Fruit fly (Drosophila melanogaster) whole organism, embryonic: ENCODE results near the gene CG4733.

Experiments used
- CG1024 ChIP-seq: fragments of 200-800 bp; sonication (Bioruptor generic); IDR thresholded peaks from 2 replicates; pipeline ENCODE4 v1.3.6; 2022; ENCODE audit warnings: missing biosample characterization, missing genetic modification characterization
- CG10321 ChIP-seq: fragments of 200-800 bp; sonication (Bioruptor generic); IDR thresholded peaks from 2 replicates; pipeline ENCODE4 v1.3.6; 2022; ENCODE audit warnings: missing biosample characterization, missing genetic modification characterization
- CG11093 ChIP-seq: fragments of 200-800 bp; sonication (Bioruptor generic); IDR thresholded peaks from 3 replicates; pipeline ENCODE4 v1.3.6; 2022; ENCODE audit warnings: missing biosample characterization, missing genetic modification characterization
- CG11456 ChIP-seq: fragments of 200-800 bp; sonication (Bioruptor generic); IDR thresholded peaks from 3 replicates; pipeline ENCODE4 v1.3.6; 2022; ENCODE audit warnings: missing biosample characterization, missing genetic modification characterization
- CG11504 ChIP-seq: fragments of 200-800 bp; sonication (Bioruptor generic); optimal IDR thresholded peaks from 3 replicates; lab custom pipeline; 2019; ENCODE audit warnings: missing biosample characterization, mild to moderate bottlenecking, missing genetic modification characterization, moderate library complexity
- CG11696 ChIP-seq: fragments of 200-800 bp; sonication (Bioruptor generic); IDR thresholded peaks from 2 replicates; pipeline ENCODE4 v1.3.6; 2022; ENCODE audit warnings: missing biosample characterization, missing genetic modification characterization
- CG11723 ChIP-seq: fragments of 200-800 bp; sonication (Bioruptor generic); optimal IDR thresholded peaks from 2 replicates; lab custom pipeline; 2017; ENCODE audit warnings: missing biosample characterization, mild to moderate bottlenecking, missing genetic modification characterization
- CG12391 ChIP-seq: fragments of 200-800 bp; sonication (Bioruptor generic); optimal IDR thresholded peaks from 3 replicates; lab custom pipeline; 2018; ENCODE audit warnings: missing biosample characterization, mild to moderate bottlenecking, missing genetic modification characterization, moderate library complexity
- CG14050 ChIP-seq: fragments of 200-800 bp; sonication (Bioruptor generic); IDR thresholded peaks from 3 replicates; pipeline ENCODE4 v1.3.6; 2022; ENCODE audit warnings: missing biosample characterization, missing genetic modification characterization
- CG15479 ChIP-seq: fragments of 200-800 bp; sonication (Bioruptor generic); optimal IDR thresholded peaks from 3 replicates; lab custom pipeline; 2019; ENCODE audit warnings: missing biosample characterization, mild to moderate bottlenecking, missing genetic modification characterization, moderate library complexity
- CG16815 ChIP-seq: fragments of 200-800 bp; sonication (Bioruptor generic); optimal IDR thresholded peaks from 3 replicates; lab custom pipeline; 2017; ENCODE audit warnings: missing biosample characterization, mild to moderate bottlenecking, missing genetic modification characterization
- CG1792 ChIP-seq: fragments of 200-800 bp; sonication (Bioruptor generic); optimal IDR thresholded peaks from 2 replicates; lab custom pipeline; 2016; ENCODE audit warnings: missing biosample characterization, missing genetic modification characterization
- CG2889 ChIP-seq: fragments of 200-800 bp; sonication (Bioruptor generic); IDR thresholded peaks from 3 replicates; pipeline ENCODE4 v1.3.6; 2022; ENCODE audit warnings: missing biosample characterization, missing genetic modification characterization
- CG31365 ChIP-seq: fragments of 200-800 bp; sonication (Bioruptor generic); optimal IDR thresholded peaks from 2 replicates; lab custom pipeline; 2018; ENCODE audit warnings: missing biosample characterization, mild to moderate bottlenecking, missing genetic modification characterization
- CG3407 ChIP-seq: fragments of 200-800 bp; sonication (Bioruptor generic); optimal IDR thresholded peaks from 2 replicates; lab custom pipeline; 2018; ENCODE audit warnings: missing biosample characterization, mild to moderate bottlenecking, missing genetic modification characterization
- CG42726 ChIP-seq: fragments of 200-800 bp; sonication (Bioruptor generic); IDR thresholded peaks from 2 replicates; pipeline ENCODE4 v1.3.6; 2022; ENCODE audit warnings: missing biosample characterization, missing genetic modification characterization; ENCODE audit not compliant: partially characterized antibody
- CG4820 ChIP-seq: fragments of 200-800 bp; sonication (Bioruptor generic); optimal IDR thresholded peaks from 3 replicates; lab custom pipeline; 2016; ENCODE audit warnings: missing biosample characterization, missing genetic modification characterization
- CG6765 ChIP-seq: fragments of 200-800 bp; sonication (Bioruptor generic); optimal IDR thresholded peaks from 3 replicates; lab custom pipeline; 2017; ENCODE audit warnings: missing biosample characterization, mild to moderate bottlenecking, missing genetic modification characterization
- CG8089 ChIP-seq: fragments of 200-800 bp; sonication (Bioruptor generic); optimal IDR thresholded peaks from 3 replicates; lab custom pipeline; 2016; ENCODE audit warnings: missing biosample characterization, missing genetic modification characterization
- CG8359 ChIP-seq: fragments of 200-800 bp; sonication (Bioruptor generic); optimal IDR thresholded peaks from 2 replicates; lab custom pipeline; 2017; ENCODE audit warnings: missing biosample characterization, mild to moderate bottlenecking, missing genetic modification characterization, borderline replicate concordance
- CG9215 ChIP-seq: fragments of 200-800 bp; sonication (Bioruptor generic); IDR thresholded peaks from 2 replicates; pipeline ENCODE4 v1.3.6; 2022; ENCODE audit warnings: missing biosample characterization, missing genetic modification characterization
- CG9876 ChIP-seq: fragments of 200-800 bp; sonication (Bioruptor generic); optimal IDR thresholded peaks from 2 replicates; lab custom pipeline; 2016; ENCODE audit warnings: missing biosample characterization, missing genetic modification characterization
- CG9932 ChIP-seq: fragments of 200-800 bp; sonication (Bioruptor generic); IDR thresholded peaks from 2 replicates; pipeline ENCODE4 v1.3.6; 2022; ENCODE audit warnings: missing biosample characterization, missing genetic modification characterization
- Dp ChIP-seq: fragments of 200-800 bp; sonication (Bioruptor generic); optimal IDR thresholded peaks from 2 replicates; lab custom pipeline; 2018; ENCODE audit warnings: missing biosample characterization, mild to moderate bottlenecking, missing genetic modification characterization, moderate library complexity
- Drgx ChIP-seq: fragments of 200-800 bp; sonication (Bioruptor generic); IDR thresholded peaks from 2 replicates; pipeline ENCODE4 v1.3.6; 2022; ENCODE audit warnings: missing biosample characterization, missing genetic modification characterization
- ERR ChIP-seq: fragments of 200-800 bp; sonication (Bioruptor generic); optimal IDR thresholded peaks from 2 replicates; lab custom pipeline; 2016; ENCODE audit warnings: missing biosample characterization, missing genetic modification characterization
- HmgD ChIP-seq: fragments of 200-800 bp; sonication (Bioruptor generic); optimal IDR thresholded peaks from 3 replicates; lab custom pipeline; 2016; ENCODE audit warnings: missing biosample characterization, missing genetic modification characterization
- Hr78 ChIP-seq, 2 experiments: fragments of 200-800 bp in 1 of 2; fragments of >200 bp in 1 of 2; sonication (Bioruptor generic) in 1 of 2; optimal IDR thresholded peaks; 2 replicates each; lab custom pipeline; 2017 to 2019; ENCODE audit warnings: missing biosample characterization in 2 of 2, missing genetic modification characterization in 2 of 2, mild to moderate bottlenecking in 1 of 2, moderate library complexity in 1 of 2
- Myb ChIP-seq: fragments of 200-800 bp; sonication (Bioruptor generic); optimal IDR thresholded peaks from 2 replicates; lab custom pipeline; 2016; ENCODE audit warnings: missing biosample characterization, missing genetic modification characterization
- NC2α ChIP-seq: fragments of 200-800 bp; sonication (Bioruptor generic); optimal IDR thresholded peaks from 2 replicates; lab custom pipeline; 2016; ENCODE audit warnings: missing biosample characterization, missing genetic modification characterization
- Nf-YC ChIP-seq: fragments of 200-800 bp; optimal IDR thresholded peaks from 3 replicates; lab custom pipeline; 2019; ENCODE audit warnings: missing biosample characterization, mild to moderate bottlenecking, missing genetic modification characterization, moderate library complexity
- Spps ChIP-seq: fragments of 200-800 bp; sonication (Bioruptor generic); optimal IDR thresholded peaks from 2 replicates; lab custom pipeline; 2018; ENCODE audit warnings: missing biosample characterization, mild to moderate bottlenecking, missing genetic modification characterization
- Sry-β ChIP-seq: fragments of 200-800 bp; sonication (Bioruptor generic); optimal IDR thresholded peaks from 2 replicates; lab custom pipeline; 2018; ENCODE audit warnings: missing biosample characterization, mild to moderate bottlenecking, missing genetic modification characterization, moderate library complexity
- Xrp1 ChIP-seq: fragments of 200-800 bp; sonication (Bioruptor generic); IDR thresholded peaks from 2 replicates; pipeline ENCODE4 v1.3.6; 2022; ENCODE audit warnings: missing biosample characterization, missing genetic modification characterization
- bbx ChIP-seq: fragments of 200-800 bp; sonication (Bioruptor generic); IDR thresholded peaks from 2 replicates; pipeline ENCODE4 v1.3.6; 2022; ENCODE audit warnings: missing biosample characterization, missing genetic modification characterization; ENCODE audit not compliant: partially characterized antibody
- chn ChIP-seq: fragments of 200-800 bp; sonication (Bioruptor generic); optimal IDR thresholded peaks from 2 replicates; lab custom pipeline; 2016; ENCODE audit warnings: missing biosample characterization, missing genetic modification characterization
- crol ChIP-seq: fragments of 200-800 bp; sonication (Bioruptor generic); IDR thresholded peaks from 2 replicates; pipeline ENCODE4 v1.3.6; 2022; ENCODE audit warnings: missing biosample characterization, missing genetic modification characterization
- dmrt11E ChIP-seq: fragments of 200-800 bp; sonication (Bioruptor generic); optimal IDR thresholded peaks from 3 replicates; lab custom pipeline; 2018; ENCODE audit warnings: missing biosample characterization, mild to moderate bottlenecking, missing genetic modification characterization, moderate library complexity
- insv ChIP-seq, 2 experiments: fragments of 200-800 bp; sonication (Bioruptor generic); optimal IDR thresholded peaks; 3 replicates each; lab custom pipeline; 2016 to 2018; ENCODE audit warnings: missing biosample characterization in 2 of 2, missing genetic modification characterization in 2 of 2
- knrl ChIP-seq: fragments of 200-800 bp; sonication (Bioruptor generic); IDR thresholded peaks from 3 replicates; pipeline ENCODE4 v1.3.6; 2022; ENCODE audit warnings: missing biosample characterization, missing genetic modification characterization; ENCODE audit not compliant: partially characterized antibody
- mam ChIP-seq: fragments of 200-800 bp; sonication (Bioruptor generic); optimal IDR thresholded peaks from 3 replicates; lab custom pipeline; 2016; ENCODE audit warnings: missing biosample characterization, missing genetic modification characterization
- mld ChIP-seq: fragments of 200-800 bp; sonication (Bioruptor generic); IDR thresholded peaks from 3 replicates; pipeline ENCODE4 v1.3.6; 2022; ENCODE audit warnings: missing biosample characterization, missing genetic modification characterization; ENCODE audit not compliant: partially characterized antibody
- nerfin-2 ChIP-seq: fragments of 200-800 bp; sonication (Bioruptor generic); IDR thresholded peaks from 2 replicates; pipeline ENCODE4 v1.3.6; 2022; ENCODE audit warnings: missing biosample characterization, missing genetic modification characterization; ENCODE audit not compliant: partially characterized antibody
- row ChIP-seq: fragments of 200-800 bp; sonication (Bioruptor generic); IDR thresholded peaks from 3 replicates; pipeline ENCODE4 v1.3.6; 2022; ENCODE audit warnings: missing biosample characterization, missing genetic modification characterization
- schlank ChIP-seq: fragments of 200-800 bp; sonication (Bioruptor generic); optimal IDR thresholded peaks from 2 replicates; lab custom pipeline; 2018; ENCODE audit warnings: missing biosample characterization, mild to moderate bottlenecking, missing genetic modification characterization
- sim ChIP-seq: fragments of 200-800 bp; sonication (Bioruptor generic); IDR thresholded peaks from 2 replicates; pipeline ENCODE4 v1.3.6; 2022; ENCODE audit warnings: missing biosample characterization, missing genetic modification characterization
- so ChIP-seq: fragments of 200-800 bp; sonication (Bioruptor generic); IDR thresholded peaks from 3 replicates; pipeline ENCODE4 v1.3.6; 2022; ENCODE audit warnings: missing biosample characterization, missing genetic modification characterization
- ssp ChIP-seq: fragments of 200-800 bp; sonication (Bioruptor generic); IDR thresholded peaks from 2 replicates; pipeline ENCODE4 v1.3.6; 2022; ENCODE audit warnings: missing biosample characterization, missing genetic modification characterization
- trh ChIP-seq: fragments of 200-800 bp; sonication (Bioruptor generic); optimal IDR thresholded peaks from 2 replicates; lab custom pipeline; 2016; ENCODE audit warnings: missing biosample characterization, missing genetic modification characterization
- yki ChIP-seq: fragments of >200 bp; optimal IDR thresholded peaks from 3 replicates; lab custom pipeline; 2018

The CG4733 gene

DNA sequence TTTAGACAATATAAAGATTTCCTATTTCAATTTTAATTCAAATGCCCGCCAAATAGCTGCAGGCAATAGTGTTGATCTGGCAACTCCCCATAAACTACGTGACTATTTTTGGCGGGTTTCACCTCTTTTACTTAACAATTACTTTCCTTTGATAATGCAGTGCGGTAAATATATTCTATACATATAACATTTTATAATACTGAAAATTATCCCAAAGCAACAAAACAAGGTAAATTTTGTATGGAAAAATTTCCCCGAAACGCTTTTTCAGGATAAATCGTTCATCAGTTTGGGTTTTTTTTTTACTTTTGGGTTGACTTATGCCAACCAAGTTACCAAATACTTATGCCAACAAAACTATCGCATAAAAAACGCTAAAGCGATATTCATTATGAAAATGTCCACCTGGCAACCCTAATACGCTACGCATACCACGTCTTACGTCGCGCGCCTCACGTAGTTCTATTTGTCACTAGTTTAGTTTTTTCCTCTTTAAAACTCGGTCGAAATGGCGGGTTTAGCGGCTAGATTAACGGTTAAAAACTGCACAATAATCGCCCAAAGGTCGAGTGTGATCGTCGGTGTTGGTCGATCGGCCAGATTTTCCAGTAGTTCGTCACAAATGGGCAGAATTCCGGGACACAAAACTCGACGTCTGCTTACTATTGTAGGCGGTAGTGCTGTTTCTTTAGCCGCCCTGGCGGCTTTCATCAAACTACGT lies 43.5 kb upstream of the CG4733 start, which contains the start of gene MICU3 (continued):
- TF ChIP-seq CG1792 (peak; percentile 22), CG31365 (tag; lab: Kevin White, UChicago) (no peak), CG1024 (GFP tag; lab: Robert Waterston, UW) (no peak), knrl (peak; percentile 80), CG9876 (GFP tag; lab: Kevin White, UChicago) (peak; percentile 59), CG11093 (GFP tag; lab: Robert Waterston, UW) (no peak), so (GFP tag; lab: Robert Waterston, UW) (no peak), CG9215 (GFP tag; lab: Robert Waterston, UW) (peak; percentile 68; the same call in 1 of the 2 replicates), nerfin-2 (GFP tag; lab: Robert Waterston, UW) (peak; percentile 60), row (GFP tag; lab: Robert Waterston, UW) (peak; percentile 90), CG11696 (no peak), CG12391 (tag; lab: Kevin White, UChicago) (peak; percentile 70), CG16815 (GFP tag; lab: Kevin White, UChicago) (peak; percentile 40), mam (peak; percentile 82), CG11504 (tag; lab: Kevin White, UChicago) (no peak), CG3407 (GFP tag; lab: Kevin White, UChicago) (no peak), HmgD (GFP tag; lab: Kevin White, UChicago) (no peak), schlank (tag; lab: Kevin White, UChicago) (no peak), Sry-β (GFP tag; lab: Kevin White, UChicago) (peak; percentile 83), CG2889 (GFP tag; lab: Robert Waterston, UW) (0 out of 3 replicates have a peak, but pooled peaks have one; percentile 52), Spps (peak; percentile 19), CG11723 (GFP tag; lab: Kevin White, UChicago) (no peak), Nf-YC (tag; lab: Kevin White, UChicago) (peak; percentile 3), Xrp1 (GFP tag; lab: Robert Waterston, UW) (peak; percentile 48; the same call in 1 of the 2 replicates), ERR (GFP tag; lab: Kevin White, UChicago) (no peak), CG15479 (GFP tag; lab: Kevin White, UChicago) (no peak), CG14050 (GFP tag; lab: Robert Waterston, UW) (0 out of 3 replicates have a peak, but pooled peaks have one; percentile 19), CG11456 (GFP tag; lab: Robert Waterston, UW) (peak; percentile 80), CG8359 (GFP tag; lab: Kevin White, UChicago) (no peak), CG8089 (peak; percentile 44), mld (no peak), CG4820 (GFP tag; lab: Kevin White, UChicago) (peak; percentile 63), CG9932 (GFP tag; lab: Robert Waterston, UW) (peak; percentile 86), Hr78 (GFP tag; optimal IDR thresholded peaks at IDR 0.05; lab: Kevin White, UChicago) (no peak), chn (GFP tag; lab: Kevin White, UChicago) (no peak), Myb (GFP tag; lab: Kevin White, UChicago) (peak; percentile 46), ssp (GFP tag; lab: Robert Waterston, UW) (peak; percentile 37; the same call in 1 of the 2 replicates), NC2α (GFP tag; lab: Kevin White, UChicago) (no peak), bbx (GFP tag; lab: Robert Waterston, UW) (peak; percentile 42; the same call in 1 of the 2 replicates), dmrt11E (tag; lab: Kevin White, UChicago) (peak; percentile 64), CG42726 (GFP tag; lab: Robert Waterston, UW) (0 out of 2 replicates have a peak, but pooled peaks have one; percentile 12), crol (GFP tag; lab: Robert Waterston, UW) (no peak), CG6765 (GFP tag; lab: Kevin White, UChicago) (no peak), Drgx (GFP tag; lab: Robert Waterston, UW) (no peak), yki (lab: Kevin White, UChicago) (no peak), trh (GFP tag; lab: Kevin White, UChicago) (peak; percentile 8), sim (GFP tag; lab: Robert Waterston, UW) (no peak), CG10321 (GFP tag; lab: Robert Waterston, UW) (no peak), insv (GFP tag; optimal IDR thresholded peaks at IDR 0.05; lab: Kevin White, UChicago) (no peak), Dp (GFP tag; lab: Kevin White, UChicago) (peak; percentile 83)
